Worm (Caenorhabditis elegans) whole organism, L4 larva: Measurements from ENCODE around the gene col-76.
A peak's percentile ranks its signal among the peaks of the same experiment; 100 is the strongest.

Experiments
- D1046.2 ChIP-seq: fragments of 200-800 bp; sonication (Bioruptor generic); IDR thresholded peaks from 2 replicates; pipeline ENCODE4 v1.3.6; 2022; ENCODE audit warnings: missing genetic modification characterization, missing compliant biosample characterization
- F49E8.2 ChIP-seq: sonication (generic microtip); optimal IDR thresholded peaks from 2 replicates; lab custom pipeline; 2016; ENCODE audit warnings: missing compliant biosample characterization, mild to moderate bottlenecking, missing genetic modification characterization, borderline replicate concordance
- R02D3.7 ChIP-seq: fragments of 150-350 bp; sonication (generic microtip); optimal IDR thresholded peaks from 3 replicates; lab custom pipeline; 2014; ENCODE audit warnings: missing biosample characterization, missing genetic modification characterization
- T26A8.4 ChIP-seq: fragments of 200-800 bp; sonication (Bioruptor generic); IDR thresholded peaks from 2 replicates; pipeline ENCODE4 v1.3.6; 2022; ENCODE audit warnings: missing genetic modification characterization, missing compliant biosample characterization
- Y105C5A.15 ChIP-seq: fragments of 200-800 bp; sonication (Bioruptor generic); IDR thresholded peaks from 2 replicates; pipeline ENCODE4 v1.3.6; 2022; ENCODE audit warnings: missing genetic modification characterization, missing compliant biosample characterization
- Y48G9A.11 ChIP-seq: fragments of 200-800 bp; sonication (Bioruptor generic); IDR thresholded peaks from 2 replicates; pipeline ENCODE4 v1.3.6; 2022; ENCODE audit warnings: missing genetic modification reagents, missing genetic modification characterization, missing compliant biosample characterization
- ZK546.5 ChIP-seq, 2 experiments: sonication (generic microtip); optimal IDR thresholded peaks; 2 replicates each; lab custom pipeline; 2017; ENCODE audit warnings: missing biosample characterization in 2 of 2, missing genetic modification characterization in 2 of 2
- ceh-32 ChIP-seq: sonication (generic microtip); optimal IDR thresholded peaks from 2 replicates; lab custom pipeline; 2016; ENCODE audit warnings: mild to moderate bottlenecking, missing genetic modification characterization, missing compliant biosample characterization; ENCODE audit not compliant: poor library complexity
- ceh-82 ChIP-seq: sonication (generic microtip); optimal IDR thresholded peaks from 2 replicates; lab custom pipeline; 2017; ENCODE audit warnings: missing biosample characterization, missing genetic modification characterization
- ces-1 ChIP-seq: fragments of 150-350 bp; sonication (generic microtip); optimal IDR thresholded peaks from 4 replicates; lab custom pipeline; 2014; ENCODE audit warnings: missing biosample characterization, missing genetic modification reagents, missing genetic modification characterization
- cey-2 ChIP-seq: sonication (generic microtip); optimal IDR thresholded peaks from 3 replicates; lab custom pipeline; 2017; ENCODE audit warnings: missing genetic modification characterization, mild to moderate bottlenecking, missing compliant biosample characterization, antibody characterized with exemption, borderline replicate concordance; ENCODE audit not compliant: insufficient read depth
- ctbp-1 ChIP-seq: fragments of 200-800 bp; sonication (Bioruptor generic); IDR thresholded peaks from 2 replicates; pipeline ENCODE4 v1.3.6; 2022; ENCODE audit warnings: missing genetic modification reagents, missing genetic modification characterization, missing compliant biosample characterization
- dmd-6 ChIP-seq: fragments of 200-800 bp; sonication (Bioruptor generic); IDR thresholded peaks from 2 replicates; pipeline ENCODE4 v1.3.6; 2022; ENCODE audit warnings: missing genetic modification reagents, missing genetic modification characterization, missing compliant biosample characterization
- dmd-9 ChIP-seq: fragments of 200-800 bp; sonication (Bioruptor generic); IDR thresholded peaks from 2 replicates; pipeline ENCODE4 v1.3.6; 2022; ENCODE audit warnings: missing genetic modification reagents, missing genetic modification characterization, missing compliant biosample characterization
- egl-43 ChIP-seq: fragments of 200-800 bp; sonication (Bioruptor generic); IDR thresholded peaks from 2 replicates; pipeline ENCODE4 v1.3.6; 2022; ENCODE audit warnings: missing genetic modification reagents, missing genetic modification characterization, missing compliant biosample characterization
- hif-1 ChIP-seq, 2 experiments: sonication (generic microtip); optimal IDR thresholded peaks; 2 replicates each; lab custom pipeline; 2016 to 2017; ENCODE audit warnings: missing compliant biosample characterization in 2 of 2, missing genetic modification characterization in 2 of 2, missing genetic modification reagents in 2 of 2, missing genotype in 2 of 2, mild to moderate bottlenecking in 1 of 2
- jun-1 ChIP-seq: fragments of 150-350 bp; optimal IDR thresholded peaks from 2 replicates; lab custom pipeline; 2014; ENCODE audit warnings: missing biosample characterization, missing genetic modification reagents, missing genetic modification characterization
- lin-1 ChIP-seq: fragments of 200-800 bp; sonication (Bioruptor generic); IDR thresholded peaks from 2 replicates; pipeline ENCODE4 v1.3.6; 2022; ENCODE audit warnings: missing genetic modification reagents, missing genetic modification characterization, missing compliant biosample characterization
- lin-13 ChIP-seq: fragments of 150-350 bp; optimal IDR thresholded peaks from 2 replicates; lab custom pipeline; 2014; ENCODE audit warnings: missing biosample characterization, missing genetic modification reagents, missing genetic modification characterization
- lin-15B ChIP-seq: fragments of 150-350 bp; sonication (generic microtip); optimal IDR thresholded peaks from 3 replicates; lab custom pipeline; 2014; ENCODE audit warnings: missing biosample characterization, missing genetic modification characterization
- lin-29 ChIP-seq: fragments of 200-800 bp; sonication (Bioruptor generic); IDR thresholded peaks from 2 replicates; pipeline ENCODE4 v1.3.6; 2022; ENCODE audit warnings: missing genetic modification reagents, missing genetic modification characterization, missing compliant biosample characterization
- lin-38 ChIP-seq: fragments of 200-800 bp; sonication (Bioruptor generic); IDR thresholded peaks from 2 replicates; pipeline ENCODE4 v1.3.6; 2022; ENCODE audit warnings: missing genetic modification reagents, missing genetic modification characterization, missing compliant biosample characterization
- lir-3 ChIP-seq: sonication (generic microtip); optimal IDR thresholded peaks from 2 replicates; lab custom pipeline; 2016; ENCODE audit warnings: mild to moderate bottlenecking, missing genetic modification characterization, missing compliant biosample characterization
- lsy-2 ChIP-seq, 2 experiments: fragments of 150-350 bp in 1 of 2; sonication (generic microtip) in 1 of 2; optimal IDR thresholded peaks; 2 replicates each; lab custom pipeline; 2014 to 2017; ENCODE audit warnings: missing biosample characterization in 2 of 2, missing genetic modification characterization in 2 of 2
- madf-5 ChIP-seq, 2 experiments: fragments of 200-800 bp; sonication (Bioruptor generic); IDR thresholded peaks; 2 replicates each; pipeline ENCODE4 v1.3.6; 2022; ENCODE audit warnings: missing compliant biosample characterization in 2 of 2, missing genetic modification characterization in 2 of 2
- madf-9 ChIP-seq: fragments of 200-800 bp; sonication (Bioruptor generic); conservative IDR thresholded peaks from 2 replicates; pipeline ENCODE4 v1.3.6; 2022; ENCODE audit warnings: missing genetic modification reagents, missing genetic modification characterization, missing compliant biosample characterization
- mdt-29 ChIP-seq: fragments of 200-800 bp; sonication (Bioruptor generic); IDR thresholded peaks from 2 replicates; pipeline ENCODE4 v1.3.6; 2022; ENCODE audit warnings: missing genetic modification reagents, missing genetic modification characterization, missing compliant biosample characterization
- mxl-2 ChIP-seq: fragments of 200-800 bp; sonication (Bioruptor generic); conservative IDR thresholded peaks from 2 replicates; pipeline ENCODE4 v1.3.6; 2022; ENCODE audit warnings: missing genetic modification reagents, missing genetic modification characterization, missing compliant biosample characterization
- mxl-3 ChIP-seq: fragments of 200-800 bp; sonication (Bioruptor generic); optimal IDR thresholded peaks from 2 replicates; lab custom pipeline; 2018; ENCODE audit warnings: mild to moderate bottlenecking, missing genetic modification characterization, missing compliant biosample characterization
- nhr-10 ChIP-seq: fragments of 150-350 bp; optimal IDR thresholded peaks from 2 replicates; lab custom pipeline; 2014; ENCODE audit warnings: missing biosample characterization, missing genetic modification characterization
- nhr-102 ChIP-seq: sonication (generic microtip); optimal IDR thresholded peaks from 2 replicates; lab custom pipeline; 2016; ENCODE audit warnings: mild to moderate bottlenecking, missing genetic modification characterization, moderate library complexity, missing compliant biosample characterization
- nhr-111 ChIP-seq: fragments of 200-800 bp; sonication (Bioruptor generic); optimal IDR thresholded peaks from 2 replicates; lab custom pipeline; 2018; ENCODE audit warnings: mild to moderate bottlenecking, missing genetic modification characterization, missing compliant biosample characterization
- nhr-28 ChIP-seq: fragments of 150-350 bp; optimal IDR thresholded peaks from 2 replicates; lab custom pipeline; 2014; ENCODE audit warnings: missing biosample characterization, missing genetic modification characterization
- nhr-77 ChIP-seq: fragments of 150-350 bp; optimal IDR thresholded peaks from 2 replicates; lab custom pipeline; 2014; ENCODE audit warnings: missing biosample characterization, missing genetic modification characterization
- pha-4 ChIP-seq, 2 experiments: fragments of 150-350 bp in 1 of 2; fragments of 200-800 bp in 1 of 2; sonication (Bioruptor generic) in 1 of 2; IDR thresholded peaks in 1 of 2; optimal IDR thresholded peaks in 1 of 2; 2 replicates each; pipeline versions ENCODE4 v1.3.6 to Lab custom; 2014 to 2022; ENCODE audit warnings: missing genetic modification characterization in 2 of 2, missing genetic modification reagents in 2 of 2, missing biosample characterization in 1 of 2, missing compliant biosample characterization in 1 of 2
- pqm-1 ChIP-seq: sonication (generic microtip); optimal IDR thresholded peaks from 2 replicates; lab custom pipeline; 2017; ENCODE audit warnings: missing biosample characterization, missing genetic modification characterization
- rbr-2 ChIP-seq: sonication (generic microtip); optimal IDR thresholded peaks from 2 replicates; lab custom pipeline; 2016; ENCODE audit warnings: missing genotype, missing genetic modification characterization, missing compliant biosample characterization
- sdz-12 ChIP-seq: fragments of 200-800 bp; sonication (Bioruptor generic); optimal IDR thresholded peaks from 2 replicates; lab custom pipeline; 2018; ENCODE audit warnings: mild to moderate bottlenecking, missing genetic modification characterization, missing compliant biosample characterization
- snpc-1.2 ChIP-seq: fragments of 200-800 bp; sonication (Bioruptor generic); IDR thresholded peaks from 2 replicates; pipeline ENCODE4 v1.3.6; 2022; ENCODE audit warnings: missing genetic modification reagents, missing genetic modification characterization, missing compliant biosample characterization
- snpc-4 ChIP-seq: fragments of 150-350 bp; optimal IDR thresholded peaks from 2 replicates; lab custom pipeline; 2014; ENCODE audit warnings: missing biosample characterization, missing genetic modification characterization
- spr-3 ChIP-seq: fragments of 200-800 bp; sonication (Bioruptor generic); optimal IDR thresholded peaks from 2 replicates; lab custom pipeline; 2018; ENCODE audit warnings: mild to moderate bottlenecking, missing genetic modification characterization, missing compliant biosample characterization
- tag-97 ChIP-seq: fragments of 200-800 bp; sonication (Bioruptor generic); IDR thresholded peaks from 2 replicates; pipeline ENCODE4 v1.3.6; 2022; ENCODE audit warnings: missing genetic modification characterization, missing compliant biosample characterization
- unc-130 ChIP-seq: sonication (generic microtip); optimal IDR thresholded peaks from 2 replicates; lab custom pipeline; 2016; ENCODE audit warnings: missing genetic modification reagents, missing genetic modification characterization, missing compliant biosample characterization
- unc-62 ChIP-seq, 3 experiments: fragments of 150-350 bp in 1 of 3; sonication (generic microtip); optimal IDR thresholded peaks in 2 of 3; peaks in 1 of 3; 1 replicate in 1 of 3; 2 replicates in 2 of 3; lab custom pipeline; 2014 to 2017; ENCODE audit warnings: missing biosample characterization in 3 of 3, missing genetic modification characterization in 3 of 3, missing genetic modification reagents in 3 of 3, missing genotype in 1 of 3
- vab-7 ChIP-seq: fragments of 200-800 bp; sonication (Bioruptor generic); IDR thresholded peaks from 2 replicates; pipeline ENCODE4 v1.3.6; 2022; ENCODE audit warnings: missing genetic modification reagents, missing genetic modification characterization, missing compliant biosample characterization
- zag-1 ChIP-seq: fragments of 150-350 bp; optimal IDR thresholded peaks from 2 replicates; lab custom pipeline; 2014; ENCODE audit warnings: missing biosample characterization, missing genetic modification characterization
- zfp-2 ChIP-seq: sonication (generic microtip); optimal IDR thresholded peaks from 2 replicates; lab custom pipeline; 2016; ENCODE audit warnings: mild to moderate bottlenecking, missing genetic modification characterization, missing compliant biosample characterization
- zfp-3 ChIP-seq: fragments of 200-800 bp; sonication (Bioruptor generic); conservative IDR thresholded peaks from 2 replicates; pipeline ENCODE4 v1.3.6; 2022; ENCODE audit warnings: missing genetic modification reagents, missing genetic modification characterization, missing compliant biosample characterization
- zip-2 ChIP-seq: fragments of 150-350 bp; optimal IDR thresholded peaks from 2 replicates; lab custom pipeline; 2014; ENCODE audit warnings: missing biosample characterization, missing genetic modification characterization

The col-76 gene

ce11 chrII:8185016-8185493, 19.1 kb upstream of the col-76 start, which contains the start of the genes mig-5 and cct-1 (continued):
- TF ChIP-seq spr-3 (GFP tag; lab: Kevin White, UChicago), result peak; percentile 78
- TF ChIP-seq madf-9 (GFP tag; lab: Robert Waterston, UW), result no peak
- peak; percentile 81 for TF ChIP-seq zip-2 (tag; lab: Kevin White, UChicago)
- no peak for TF ChIP-seq cey-2 (tag; lab: Kevin White, UChicago)
- TF ChIP-seq ceh-32 (tag; lab: Kevin White, UChicago), result peak; percentile 53
- TF ChIP-seq rbr-2 (tag; lab: Kevin White, UChicago), result peak; percentile 96
- no peak for TF ChIP-seq sdz-12 (GFP tag; lab: Kevin White, UChicago)
- TF ChIP-seq unc-62 (GFP tag; optimal IDR thresholded peaks at IDR 0.05 in 1 of 2; lab: Kevin White, UChicago), result peak in 1 of 2 experiments; percentile 98
- no peak for TF ChIP-seq unc-62 (tag; optimal IDR thresholded peaks at IDR 0.05; lab: Kevin White, UChicago)
- TF ChIP-seq jun-1 (tag; lab: Kevin White, UChicago), result peak; percentile 86
- peak; percentile 99 to 100 for TF ChIP-seq lsy-2 (tag; optimal IDR thresholded peaks at IDR 0.05; lab: Kevin White, UChicago)
- TF ChIP-seq vab-7 (GFP tag; lab: Robert Waterston, UW), result 0 out of 2 replicates have a peak, but pooled peaks have one; percentile 29
- TF ChIP-seq dmd-6 (GFP tag; lab: Robert Waterston, UW), result peak; percentile 89
- peak; percentile 87 for TF ChIP-seq zfp-3
- no peak for TF ChIP-seq snpc-4
- no peak for TF ChIP-seq dmd-9
- no peak for TF ChIP-seq madf-5 (GFP tag; IDR thresholded peaks at IDR 0.05; lab: Robert Waterston, UW)
- TF ChIP-seq nhr-10 (tag; lab: Kevin White, UChicago), result peak; percentile 88
- peak; percentile 58 for TF ChIP-seq Y48G9A.11
- peak; percentile 87 for TF ChIP-seq lin-13 (GFP tag; lab: Kevin White, UChicago)
- no peak for TF ChIP-seq tag-97 (GFP tag; lab: Robert Waterston, UW)
- no peak for TF ChIP-seq Y105C5A.15 (GFP tag; lab: Robert Waterston, UW)
- peak; percentile 77 for TF ChIP-seq mdt-29 (GFP tag; lab: Robert Waterston, UW)
- TF ChIP-seq nhr-28 (tag; lab: Kevin White, UChicago), result peak; percentile 91
- TF ChIP-seq F49E8.2 (tag; lab: Kevin White, UChicago), result no peak
- peak in 1 of 2 experiments; percentile 67 for TF ChIP-seq hif-1 (tag; optimal IDR thresholded peaks at IDR 0.05; lab: Kevin White, UChicago)
- TF ChIP-seq snpc-1.2, result no peak
- TF ChIP-seq mxl-2 (GFP tag; lab: Robert Waterston, UW), result peak; percentile 57; the same call in 1 of the 2 replicates
- TF ChIP-seq egl-43, result peak; percentile 66
- TF ChIP-seq nhr-77 (tag; lab: Kevin White, UChicago), result peak; percentile 98
- peak; percentile 62 for TF ChIP-seq pqm-1 (tag; lab: Kevin White, UChicago)
- no peak for TF ChIP-seq R02D3.7 (tag; lab: Kevin White, UChicago)
- TF ChIP-seq zfp-2 (tag; lab: Kevin White, UChicago), result peak; percentile 78
- peak in 1 of 2 experiments; percentile 82 for TF ChIP-seq ZK546.5 (tag; optimal IDR thresholded peaks at IDR 0.05; lab: Kevin White, UChicago)
- TF ChIP-seq lin-1 (GFP tag; lab: Robert Waterston, UW), result peak; percentile 85
- TF ChIP-seq lin-15B, result peak; percentile 90
- TF ChIP-seq lir-3, result peak; percentile 41
- peak; percentile 87 for TF ChIP-seq pha-4 (GFP tag; IDR thresholded peaks at IDR 0.05; lab: Robert Waterston, UW)
- TF ChIP-seq pha-4 (tag; optimal IDR thresholded peaks at IDR 0.05; lab: Kevin White, UChicago), result peak; percentile 88
- peak; percentile 97 for TF ChIP-seq T26A8.4 (GFP tag; lab: Robert Waterston, UW)
- no peak for TF ChIP-seq nhr-111 (GFP tag; lab: Kevin White, UChicago)
- TF ChIP-seq lin-38, result peak; percentile 100
- TF ChIP-seq mxl-3 (GFP tag; lab: Kevin White, UChicago), result peak; percentile 56
- TF ChIP-seq zag-1 (tag; lab: Kevin White, UChicago), result peak; percentile 87
- TF ChIP-seq ceh-82 (tag; lab: Kevin White, UChicago), result no peak
- TF ChIP-seq unc-130 (GFP tag; lab: Kevin White, UChicago), result peak; percentile 65
- peak; percentile 72 for TF ChIP-seq ces-1 (GFP tag; lab: Kevin White, UChicago)
- TF ChIP-seq nhr-102, result peak; percentile 96
- TF ChIP-seq lin-29 (GFP tag; lab: Robert Waterston, UW), result peak; percentile 73
- TF ChIP-seq D1046.2 (GFP tag; lab: Robert Waterston, UW), result no peak
- TF ChIP-seq ctbp-1 (GFP tag; lab: Robert Waterston, UW), result peak; percentile 93
- TF ChIP-seq, all 104 proteins: peak for 69
